Worm (Caenorhabditis elegans): ENCODE data around the gene cyp-37A1.

cyp-37A1 gene

ce11 chrII:13964325-13964724 is 52.4 kb downstream of the cyp-37A1 start (continued):
- TF ChIP-seq egl-13 (tag; optimal IDR thresholded peaks at IDR 0.05), result no peak
- no peak for TF ChIP-seq nhr-90 (tag; optimal IDR thresholded peaks at IDR 0.05; ENCODE audit: poor library complexity)
- TF ChIP-seq nhr-84 (tag; optimal IDR thresholded peaks at IDR 0.05), result no peak
- no peak for TF ChIP-seq ztf-11 (tag; optimal IDR thresholded peaks at IDR 0.05)
- no peak for TF ChIP-seq sptf-1 (tag; optimal IDR thresholded peaks at IDR 0.05)
- no peak for TF ChIP-seq pax-3 (tag; optimal IDR thresholded peaks at IDR 0.05)
- no peak for TF ChIP-seq nhr-77 (tag; optimal IDR thresholded peaks at IDR 0.05)
- TF ChIP-seq nhr-12 (tag; optimal IDR thresholded peaks at IDR 0.05), result no peak
- no peak for TF ChIP-seq hpl-2 (GFP tag; optimal IDR thresholded peaks at IDR 0.05)
- no peak for TF ChIP-seq snpc-4 (tag; optimal IDR thresholded peaks at IDR 0.05)
- no peak for TF ChIP-seq C34B4.2 (tag; optimal IDR thresholded peaks at IDR 0.05)
- no peak for TF ChIP-seq irx-1 (tag; optimal IDR thresholded peaks at IDR 0.05)
- no peak for TF ChIP-seq efl-1 (optimal IDR thresholded peaks at IDR 0.05)
- TF ChIP-seq efl-1 (GFP tag; optimal IDR thresholded peaks at IDR 0.05 in 1 of 2), result no peak
- no peak for TF ChIP-seq mdl-1 (tag; optimal IDR thresholded peaks at IDR 0.05)
- TF ChIP-seq nhr-47 (tag; optimal IDR thresholded peaks at IDR 0.05), result peak; percentile 26
- no peak for TF ChIP-seq elt-2 (tag; optimal IDR thresholded peaks at IDR 0.05)
- no peak for TF ChIP-seq blmp-1 (tag; optimal IDR thresholded peaks at IDR 0.05)
- TF ChIP-seq jun-1 (tag; optimal IDR thresholded peaks at IDR 0.05), result peak; percentile 12
- TF ChIP-seq hlh-17 (GFP tag; optimal IDR thresholded peaks at IDR 0.05; ENCODE audit: borderline replicate concordance), result no peak
- TF ChIP-seq unc-86 (tag; optimal IDR thresholded peaks at IDR 0.05), result no peak
- no peak for TF ChIP-seq aly-2 (tag; optimal IDR thresholded peaks at IDR 0.05)
- peak; percentile 15 for TF ChIP-seq fkh-10 (GFP tag; optimal IDR thresholded peaks at IDR 0.05)
- no peak for TF ChIP-seq ceh-63 (GFP tag; optimal IDR thresholded peaks at IDR 0.05)
- no peak for TF ChIP-seq C16A3.4 (tag; optimal IDR thresholded peaks at IDR 0.05)
- no peak for TF ChIP-seq lir-3 (tag; optimal IDR thresholded peaks at IDR 0.05; ENCODE audit: poor library complexity)
- no peak for TF ChIP-seq dpl-1 (GFP tag; optimal IDR thresholded peaks at IDR 0.05)
- TF ChIP-seq pqm-1 (tag; optimal IDR thresholded peaks at IDR 0.05), result no peak
- TF ChIP-seq Y116A8C.19 (tag; optimal IDR thresholded peaks at IDR 0.05; ENCODE audit: borderline replicate concordance), result no peak
- TF ChIP-seq tlp-1 (tag; optimal IDR thresholded peaks at IDR 0.05), result no peak
- TF ChIP-seq swsn-7 (tag; optimal IDR thresholded peaks at IDR 0.05), result peak; percentile 7
- no peak for TF ChIP-seq mab-9 (GFP tag; IDR thresholded peaks at IDR 0.05)
- TF ChIP-seq xbp-1 (tag; optimal IDR thresholded peaks at IDR 0.05), result no peak
- no peak for TF ChIP-seq ama-1 (optimal IDR thresholded peaks at IDR 0.05)
- no peak for TF ChIP-seq nhr-19 (GFP tag; conservative IDR thresholded peaks at IDR 0.05)
- TF ChIP-seq elt-3 (tag; optimal IDR thresholded peaks at IDR 0.05), result no peak
- TF ChIP-seq aha-1 (tag; optimal IDR thresholded peaks at IDR 0.05), result no peak
- no peak for TF ChIP-seq mef-2 (tag; optimal IDR thresholded peaks at IDR 0.05)
- peak; percentile 2 for TF ChIP-seq nhr-20 (tag; optimal IDR thresholded peaks at IDR 0.05)
- no peak for TF ChIP-seq unc-98 (GFP tag; IDR thresholded peaks at IDR 0.05)
- TF ChIP-seq dsc-1 (tag; optimal IDR thresholded peaks at IDR 0.05), result peak; percentile 67
- no peak for TF ChIP-seq sup-37 (GFP tag; optimal IDR thresholded peaks at IDR 0.05)
- no peak for TF ChIP-seq sox-4 (tag; optimal IDR thresholded peaks at IDR 0.05)
- TF ChIP-seq fkh-8 (tag; optimal IDR thresholded peaks at IDR 0.05), result peak; percentile 87
- TF ChIP-seq lin-15B (tag; optimal IDR thresholded peaks at IDR 0.05), result no peak
- no peak for TF ChIP-seq nhr-237 (tag; optimal IDR thresholded peaks at IDR 0.05)
- no peak for TF ChIP-seq fkh-4 (tag; optimal IDR thresholded peaks at IDR 0.05; ENCODE audit: borderline replicate concordance)
- TF ChIP-seq zag-1 (tag; optimal IDR thresholded peaks at IDR 0.05), result no peak
- TF ChIP-seq isw-1 (GFP tag; IDR thresholded peaks at IDR 0.05), result no peak
- TF ChIP-seq grh-1 (GFP tag; IDR thresholded peaks at IDR 0.05), result no peak
- no peak for TF ChIP-seq alr-1 (tag; optimal IDR thresholded peaks at IDR 0.05; ENCODE audit: borderline replicate concordance)
- no peak for TF ChIP-seq skn-1 (tag; optimal IDR thresholded peaks at IDR 0.05)
- no peak for TF ChIP-seq F16B12.6 (tag; optimal IDR thresholded peaks at IDR 0.05)
- TF ChIP-seq nhr-11 (tag; optimal IDR thresholded peaks at IDR 0.05), result no peak
- TF ChIP-seq rnt-1 (tag; optimal IDR thresholded peaks at IDR 0.05), result no peak

All from whole organism, L1 larva.